Fruit fly (Drosophila melanogaster): ENCODE data around the gene CG5412.

The CG5412 gene

DNA sequence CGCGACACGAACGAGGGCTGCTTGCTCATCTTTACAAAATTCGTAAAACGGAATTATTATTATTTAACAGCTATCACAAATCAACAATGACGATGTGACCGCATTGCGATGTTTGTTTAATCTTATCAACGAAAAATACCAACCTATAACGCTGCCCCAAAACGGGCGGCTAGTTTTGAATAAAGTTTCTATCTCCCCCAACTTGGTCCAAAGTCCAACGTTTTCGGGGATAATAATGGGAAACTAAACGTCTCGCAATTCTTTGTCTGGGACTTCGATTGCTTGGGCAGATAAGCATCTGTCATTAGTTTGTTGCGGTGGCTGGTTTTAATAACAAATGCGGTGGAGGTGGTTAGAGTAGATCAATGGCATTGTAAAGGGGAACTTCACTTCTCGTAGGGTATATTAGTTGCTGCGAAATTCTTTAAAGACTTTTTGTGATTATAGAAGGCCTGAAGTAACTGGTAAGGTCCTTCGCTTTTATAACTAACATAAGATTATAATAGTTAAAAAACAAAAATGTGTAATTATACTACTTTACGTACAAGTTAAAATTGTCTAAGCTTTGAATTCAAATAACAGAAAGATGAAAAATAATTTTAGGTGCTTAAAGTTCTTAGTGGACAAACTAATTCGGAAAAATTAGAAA lies 16.7 kb upstream of the CG5412 start, which contains the start of gene CG15922 (continued):
- TF ChIP-seq Sox102F (GFP tag; optimal IDR thresholded peaks at IDR 0.05) (peak; percentile 31), salm (tag; optimal IDR thresholded peaks at IDR 0.05) (no peak), bowl (GFP tag; IDR thresholded peaks at IDR 0.05) (no peak), CG10462 (GFP tag; optimal IDR thresholded peaks at IDR 0.05) (no peak), CG3281 (GFP tag; optimal IDR thresholded peaks at IDR 0.05) (peak; percentile 3), CG9609 (GFP tag; optimal IDR thresholded peaks at IDR 0.05) (no peak), CG10543 (GFP tag; optimal IDR thresholded peaks at IDR 0.05) (no peak), HLHmδ (GFP tag; optimal IDR thresholded peaks at IDR 0.05) (no peak), org-1 (GFP tag; optimal IDR thresholded peaks at IDR 0.05) (no peak), maf-S (GFP tag; optimal IDR thresholded peaks at IDR 0.05) (no peak), GATAe (GFP tag; conservative IDR thresholded peaks at IDR 0.05) (no peak), CG8944 (GFP tag; optimal IDR thresholded peaks at IDR 0.05) (no peak), CG31224 (GFP tag; IDR thresholded peaks at IDR 0.05) (no peak), ftz-f1 (GFP tag; optimal IDR thresholded peaks at IDR 0.05) (no peak), sens (GFP tag) (peak; percentile 42), CHES-1-like (GFP tag; optimal IDR thresholded peaks at IDR 0.05) (no peak), sob (GFP tag; IDR thresholded peaks at IDR 0.05) (no peak), pita (GFP tag; optimal IDR thresholded peaks at IDR 0.05) (no peak), eyg (GFP tag; optimal IDR thresholded peaks at IDR 0.05) (no peak), emc (GFP tag; optimal IDR thresholded peaks at IDR 0.05) (no peak), CG17361 (GFP tag; IDR thresholded peaks at IDR 0.05) (peak; percentile 55; the same call in 2 of the 3 replicates), ssp (GFP tag; IDR thresholded peaks at IDR 0.05) (no peak), Deaf1 (tag; optimal IDR thresholded peaks at IDR 0.05) (no peak), CG10654 (GFP tag; optimal IDR thresholded peaks at IDR 0.05) (no peak), Ssrp (tag; optimal IDR thresholded peaks at IDR 0.05) (peak; percentile 38), sna (GFP tag; IDR thresholded peaks at IDR 0.05; ENCODE audit: partially characterized antibody) (no peak), Dad (GFP tag; optimal IDR thresholded peaks at IDR 0.05) (no peak), Asciz (GFP tag; optimal IDR thresholded peaks at IDR 0.05) (no peak), psq (GFP tag; optimal IDR thresholded peaks at IDR 0.05) (no peak), CG18599 (GFP tag; optimal IDR thresholded peaks at IDR 0.05) (peak; percentile 0), gcm (GFP tag; optimal IDR thresholded peaks at IDR 0.05) (no peak), CG7357 (GFP tag; IDR thresholded peaks at IDR 0.05) (no peak), wor (GFP tag; IDR thresholded peaks at IDR 0.05) (0 out of 2 replicates have a peak, but pooled peaks have one; percentile 13), CG12769 (tag; optimal IDR thresholded peaks at IDR 0.05) (peak; percentile 12), CG4424 (GFP tag; optimal IDR thresholded peaks at IDR 0.05) (no peak), pum (GFP tag; optimal IDR thresholded peaks at IDR 0.05) (no peak), sd (tag; optimal IDR thresholded peaks at IDR 0.05) (peak; percentile 45), cad (GFP tag; optimal IDR thresholded peaks at IDR 0.05) (no peak), gfzf (GFP tag; optimal IDR thresholded peaks at IDR 0.05) (peak; percentile 77), CG8388 (GFP tag; optimal IDR thresholded peaks at IDR 0.05) (no peak), Hand (GFP tag; optimal IDR thresholded peaks at IDR 0.05) (no peak), CG4617 (GFP tag; optimal IDR thresholded peaks at IDR 0.05; ENCODE audit: borderline replicate concordance) (no peak), croc (GFP tag; conservative IDR thresholded peaks at IDR 0.05) (no peak), phol (tag; optimal IDR thresholded peaks at IDR 0.05) (no peak), hb (GFP tag; IDR thresholded peaks at IDR 0.05; ENCODE audit: partially characterized antibody) (no peak), CG30020 (tag; optimal IDR thresholded peaks at IDR 0.05) (no peak), mam (GFP tag; optimal IDR thresholded peaks at IDR 0.05) (peak; percentile 10), gro (GFP tag; optimal IDR thresholded peaks at IDR 0.05) (peak; percentile 12), CG15073 (GFP tag; optimal IDR thresholded peaks at IDR 0.05) (no peak), sc (optimal IDR thresholded peaks at IDR 0.05) (no peak), sc (GFP tag; optimal IDR thresholded peaks at IDR 0.05) (no peak)

Data from whole organism, embryonic.